Worm (Caenorhabditis elegans) whole organism, L1 larva: ENCODE results near the gene T20F7.3.

Experiments
- C16A3.4 ChIP-seq: fragments of 150-350 bp; optimal IDR thresholded peaks from 2 replicates; lab custom pipeline; 2014; ENCODE audit warnings: missing biosample characterization, missing genetic modification characterization
- C34B4.2 ChIP-seq: sonication (generic microtip); optimal IDR thresholded peaks from 2 replicates; lab custom pipeline; 2017; ENCODE audit warnings: mild to moderate bottlenecking, missing genetic modification characterization, missing compliant biosample characterization
- Y116A8C.19 ChIP-seq: sonication (generic microtip); optimal IDR thresholded peaks from 2 replicates; lab custom pipeline; 2016; ENCODE audit warnings: missing compliant biosample characterization, missing genetic modification characterization, borderline replicate concordance
- aha-1 ChIP-seq: fragments of 150-350 bp; optimal IDR thresholded peaks from 2 replicates; lab custom pipeline; 2014; ENCODE audit warnings: missing biosample characterization, missing genetic modification characterization
- aly-2 ChIP-seq: fragments of 150-350 bp; optimal IDR thresholded peaks from 2 replicates; lab custom pipeline; 2014; ENCODE audit warnings: missing biosample characterization, missing genetic modification characterization
- ama-1 ChIP-seq: fragments of 150-350 bp; optimal IDR thresholded peaks from 2 replicates; lab custom pipeline; 2014
- blmp-1 ChIP-seq: fragments of 150-350 bp; optimal IDR thresholded peaks from 2 replicates; lab custom pipeline; 2014; ENCODE audit warnings: missing biosample characterization, missing genetic modification characterization
- ceh-63 ChIP-seq: fragments of 200-800 bp; sonication (Bioruptor generic); optimal IDR thresholded peaks from 2 replicates; lab custom pipeline; 2018; ENCODE audit warnings: mild to moderate bottlenecking, missing genetic modification characterization, missing compliant biosample characterization
- ceh-8 ChIP-seq: fragments of 200-800 bp; sonication (Bioruptor generic); optimal IDR thresholded peaks from 2 replicates; lab custom pipeline; 2018; ENCODE audit warnings: mild to moderate bottlenecking, missing genetic modification characterization, moderate library complexity, missing compliant biosample characterization
- ceh-90 ChIP-seq: sonication (generic microtip); optimal IDR thresholded peaks from 2 replicates; lab custom pipeline; 2016; ENCODE audit warnings: missing genetic modification characterization, missing compliant biosample characterization
- dpl-1 ChIP-seq, 3 experiments: fragments of 150-350 bp in 2 of 3; sonication (generic microtip) in 1 of 3; optimal IDR thresholded peaks; 2 replicates each; lab custom pipeline; 2014 to 2017; ENCODE audit warnings: missing biosample characterization in 3 of 3, missing genetic modification characterization in 3 of 3, missing genetic modification reagents in 3 of 3
- dsc-1 ChIP-seq: sonication (generic microtip); optimal IDR thresholded peaks from 2 replicates; lab custom pipeline; 2016; ENCODE audit warnings: mild to moderate bottlenecking, missing genetic modification characterization, missing compliant biosample characterization
- efl-1 ChIP-seq, 4 experiments: fragments of 150-350 bp; optimal IDR thresholded peaks in 3 of 4; peaks in 1 of 4; 1 replicate in 1 of 4; 2 replicates in 3 of 4; lab custom pipeline; 2014; ENCODE audit warnings: missing biosample characterization in 2 of 4, missing genetic modification characterization in 2 of 4, missing genetic modification reagents in 2 of 4
- efl-3 ChIP-seq: fragments of 200-800 bp; sonication (Bioruptor generic); optimal IDR thresholded peaks from 2 replicates; lab custom pipeline; 2018; ENCODE audit warnings: mild to moderate bottlenecking, missing genetic modification characterization, missing compliant biosample characterization
- egl-13 ChIP-seq: sonication (generic microtip); optimal IDR thresholded peaks from 2 replicates; lab custom pipeline; 2016; ENCODE audit warnings: missing genotype, missing genetic modification reagents, missing genetic modification characterization, missing compliant biosample characterization
- ets-5 ChIP-seq: fragments of 200-800 bp; sonication (Bioruptor generic); IDR thresholded peaks from 2 replicates; pipeline ENCODE4 v1.3.6; 2022; ENCODE audit warnings: missing genetic modification characterization, missing compliant biosample characterization
- fkh-4 ChIP-seq: sonication (generic microtip); optimal IDR thresholded peaks from 2 replicates; lab custom pipeline; 2016; ENCODE audit warnings: missing compliant biosample characterization, missing genetic modification characterization, borderline replicate concordance
- fos-1 ChIP-seq: fragments of 150-350 bp; optimal IDR thresholded peaks from 2 replicates; lab custom pipeline; 2014; ENCODE audit warnings: missing biosample characterization, missing genetic modification characterization
- grh-1 ChIP-seq: fragments of 200-800 bp; sonication (Bioruptor generic); IDR thresholded peaks from 2 replicates; pipeline ENCODE4 v1.3.6; 2022; ENCODE audit warnings: missing genetic modification reagents, missing genetic modification characterization, missing compliant biosample characterization
- hlh-17 ChIP-seq: fragments of 200-800 bp; sonication (Bioruptor generic); optimal IDR thresholded peaks from 2 replicates; lab custom pipeline; 2018; ENCODE audit warnings: missing genetic modification characterization, mild to moderate bottlenecking, missing compliant biosample characterization, moderate library complexity, borderline replicate concordance
- hpl-2 ChIP-seq: fragments of 150-350 bp; optimal IDR thresholded peaks from 2 replicates; lab custom pipeline; 2014; ENCODE audit warnings: missing biosample characterization, missing genetic modification reagents, missing genetic modification characterization
- irx-1 ChIP-seq: sonication (generic microtip); optimal IDR thresholded peaks from 2 replicates; lab custom pipeline; 2016; ENCODE audit warnings: missing genetic modification characterization, missing compliant biosample characterization
- jun-1 ChIP-seq: fragments of 150-350 bp; optimal IDR thresholded peaks from 2 replicates; lab custom pipeline; 2014; ENCODE audit warnings: missing biosample characterization, missing genetic modification reagents, missing genetic modification characterization
- lin-14 ChIP-seq: fragments of 200-800 bp; sonication (Bioruptor generic); optimal IDR thresholded peaks from 2 replicates; lab custom pipeline; 2018; ENCODE audit warnings: mild to moderate bottlenecking, missing genetic modification characterization, moderate library complexity, missing compliant biosample characterization
- lin-15B ChIP-seq: fragments of 150-350 bp; sonication (generic microtip); optimal IDR thresholded peaks from 3 replicates; lab custom pipeline; 2014; ENCODE audit warnings: missing biosample characterization, missing genetic modification characterization
- lin-35 ChIP-seq, 2 experiments: fragments of 150-350 bp; optimal IDR thresholded peaks; 2 replicates each; lab custom pipeline; 2014; ENCODE audit warnings: missing biosample characterization in 2 of 2, missing genetic modification characterization in 2 of 2, missing genetic modification reagents in 2 of 2
- lsy-2 ChIP-seq, 2 experiments: fragments of 150-350 bp; optimal IDR thresholded peaks; 2 replicates each; lab custom pipeline; 2014; ENCODE audit warnings: missing biosample characterization in 2 of 2, missing genetic modification characterization in 2 of 2
- mep-1 ChIP-seq: fragments of 150-350 bp; optimal IDR thresholded peaks from 2 replicates; lab custom pipeline; 2014; ENCODE audit warnings: missing biosample characterization, missing genetic modification characterization
- nhr-11 ChIP-seq: fragments of 150-350 bp; optimal IDR thresholded peaks from 2 replicates; lab custom pipeline; 2014; ENCODE audit warnings: missing biosample characterization, missing genetic modification characterization
- nhr-20 ChIP-seq: sonication (generic microtip); optimal IDR thresholded peaks from 2 replicates; lab custom pipeline; 2016; ENCODE audit warnings: mild to moderate bottlenecking, missing genetic modification characterization, missing compliant biosample characterization
- nhr-237 ChIP-seq: fragments of 150-350 bp; optimal IDR thresholded peaks from 2 replicates; lab custom pipeline; 2014; ENCODE audit warnings: missing biosample characterization, missing genetic modification characterization
- nhr-71 ChIP-seq: sonication (generic microtip); optimal IDR thresholded peaks from 2 replicates; lab custom pipeline; 2016; ENCODE audit warnings: mild to moderate bottlenecking, missing genetic modification characterization, moderate library complexity, missing compliant biosample characterization
- nhr-84 ChIP-seq: sonication (generic microtip); optimal IDR thresholded peaks from 2 replicates; lab custom pipeline; 2017; ENCODE audit warnings: missing biosample characterization, missing genetic modification characterization
- nhr-90 ChIP-seq: sonication (generic microtip); optimal IDR thresholded peaks from 2 replicates; lab custom pipeline; 2016; ENCODE audit warnings: mild to moderate bottlenecking, missing genetic modification characterization, missing compliant biosample characterization; ENCODE audit not compliant: poor library complexity
- pax-3 ChIP-seq: fragments of 200-800 bp; sonication (Bioruptor generic); optimal IDR thresholded peaks from 2 replicates; lab custom pipeline; 2018; ENCODE audit warnings: mild to moderate bottlenecking, missing genetic modification characterization, moderate library complexity, missing compliant biosample characterization
- pqm-1 ChIP-seq: sonication (generic microtip); optimal IDR thresholded peaks from 3 replicates; lab custom pipeline; 2017; ENCODE audit warnings: missing biosample characterization, missing genetic modification characterization
- snpc-4 ChIP-seq: fragments of 150-350 bp; optimal IDR thresholded peaks from 2 replicates; lab custom pipeline; 2014; ENCODE audit warnings: missing biosample characterization, missing genetic modification characterization
- snu-23 ChIP-seq: sonication (generic microtip); optimal IDR thresholded peaks from 2 replicates; lab custom pipeline; 2016; ENCODE audit warnings: missing genetic modification characterization, missing compliant biosample characterization
- sox-4 ChIP-seq: sonication (generic microtip); optimal IDR thresholded peaks from 2 replicates; lab custom pipeline; 2016; ENCODE audit warnings: missing genetic modification characterization, missing compliant biosample characterization
- sptf-1 ChIP-seq: fragments of 150-350 bp; optimal IDR thresholded peaks from 2 replicates; lab custom pipeline; 2014; ENCODE audit warnings: missing biosample characterization, missing genetic modification characterization
- sup-37 ChIP-seq: fragments of 200-800 bp; sonication (Bioruptor generic); optimal IDR thresholded peaks from 2 replicates; lab custom pipeline; 2018; ENCODE audit warnings: mild to moderate bottlenecking, missing genetic modification characterization, missing compliant biosample characterization
- swsn-7 ChIP-seq: sonication (generic microtip); optimal IDR thresholded peaks from 2 replicates; lab custom pipeline; 2016; ENCODE audit warnings: missing genetic modification characterization, missing compliant biosample characterization
- tbx-2 ChIP-seq: sonication (generic microtip); optimal IDR thresholded peaks from 2 replicates; lab custom pipeline; 2016; ENCODE audit warnings: missing genetic modification characterization, missing compliant biosample characterization
- tlp-1 ChIP-seq: fragments of 150-350 bp; optimal IDR thresholded peaks from 2 replicates; lab custom pipeline; 2014; ENCODE audit warnings: missing biosample characterization, missing genetic modification characterization
- unc-62 ChIP-seq: fragments of 150-350 bp; optimal IDR thresholded peaks from 2 replicates; lab custom pipeline; 2014; ENCODE audit warnings: missing biosample characterization, missing genetic modification reagents, missing genetic modification characterization
- unc-98 ChIP-seq: fragments of 200-800 bp; sonication (Bioruptor generic); IDR thresholded peaks from 2 replicates; pipeline ENCODE4 v1.3.6; 2022; ENCODE audit warnings: missing genetic modification characterization, missing compliant biosample characterization
- zag-1 ChIP-seq: fragments of 150-350 bp; optimal IDR thresholded peaks from 2 replicates; lab custom pipeline; 2014; ENCODE audit warnings: missing biosample characterization, missing genetic modification characterization
- zip-4 ChIP-seq: fragments of 200-800 bp; sonication (Bioruptor generic); optimal IDR thresholded peaks from 2 replicates; lab custom pipeline; 2018; ENCODE audit warnings: mild to moderate bottlenecking, missing genetic modification characterization, moderate library complexity, missing compliant biosample characterization

Gene T20F7.3

DNA sequence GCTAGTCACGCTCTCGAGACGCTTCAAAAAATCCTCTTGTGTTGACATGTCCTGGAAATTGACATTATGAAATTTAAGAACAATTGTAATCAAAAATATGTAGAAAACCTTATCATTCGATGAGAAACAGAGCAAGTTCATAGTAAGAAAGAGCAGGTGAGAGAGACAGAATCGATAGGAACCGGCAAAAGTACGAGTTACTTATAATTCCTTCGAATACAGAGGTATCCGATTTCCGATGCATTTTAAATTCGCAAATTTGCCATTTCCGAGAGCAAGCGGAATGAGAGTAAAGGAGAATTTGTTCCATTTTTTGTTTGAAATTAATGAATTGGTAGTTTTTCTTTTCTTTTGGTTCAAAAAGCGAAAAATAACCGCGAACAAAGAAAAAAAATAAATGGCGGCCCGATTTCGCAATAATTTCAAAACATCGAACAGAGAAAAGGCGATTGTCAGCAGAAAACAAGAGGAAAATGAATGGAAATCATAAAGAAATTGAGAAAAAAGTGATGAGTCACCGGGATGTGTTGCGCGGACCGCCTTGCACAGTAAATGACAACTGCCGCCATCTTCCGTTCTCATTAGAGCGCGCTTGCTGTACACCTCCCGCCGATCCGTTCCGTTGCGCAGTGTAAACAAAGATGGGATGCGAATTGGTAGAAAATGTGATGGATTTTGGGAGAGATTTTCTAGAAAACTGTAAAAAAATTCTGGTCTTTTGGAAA, 46.4 kb upstream of the T20F7.3 start, which contains the start of gene cas-1 (continued):
- TF ChIP-seq sptf-1 (tag; lab: Kevin White, UChicago): no peak
- TF ChIP-seq egl-13 (tag; lab: Kevin White, UChicago): no peak
- peak; percentile 85 for TF ChIP-seq zip-4 (GFP tag; lab: Kevin White, UChicago)
- no peak for TF ChIP-seq tlp-1
- no peak for TF ChIP-seq snpc-4
- peak; percentile 25 to 53 for TF ChIP-seq lin-35 (GFP tag; optimal IDR thresholded peaks at IDR 0.05; lab: Kevin White, UChicago)
- TF ChIP-seq aha-1: no peak
- TF ChIP-seq mep-1 (tag; lab: Kevin White, UChicago): no peak
- peak in 1 of 2 experiments; percentile 31 for TF ChIP-seq lsy-2 (tag; optimal IDR thresholded peaks at IDR 0.05; lab: Kevin White, UChicago)
- TF ChIP-seq C34B4.2: no peak
- TF ChIP-seq pax-3 (tag; lab: Kevin White, UChicago): no peak
- peak; percentile 19 for TF ChIP-seq nhr-20 (tag; lab: Kevin White, UChicago)
- TF ChIP-seq nhr-71: peak; percentile 28
- no peak for TF ChIP-seq sup-37 (GFP tag; lab: Kevin White, UChicago)
- TF ChIP-seq aly-2 (tag; lab: Kevin White, UChicago): no peak

DNA sequence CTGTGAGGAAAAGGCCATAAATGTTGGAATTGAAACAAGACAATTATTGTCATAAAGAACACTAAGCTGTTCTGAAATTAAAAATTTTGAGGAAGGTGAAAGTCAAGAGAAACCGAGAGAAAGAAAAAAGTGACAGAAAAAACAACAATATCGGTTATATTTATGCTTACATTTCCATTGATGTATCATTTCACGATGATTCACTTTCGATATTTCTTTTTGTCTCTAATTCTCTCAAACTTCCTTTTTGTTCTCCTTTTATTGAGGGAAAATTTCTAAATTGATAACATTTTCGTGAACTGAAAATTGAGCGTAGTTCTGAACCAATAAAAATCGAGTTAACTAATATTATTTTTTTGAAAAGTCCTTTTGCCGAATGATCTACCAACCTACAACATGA, 45.3 kb upstream of the T20F7.3 start:
- TF ChIP-seq blmp-1 (tag; lab: Kevin White, UChicago) (peak; percentile 3), C16A3.4 (tag; lab: Kevin White, UChicago) (no peak), ets-5 (GFP tag; lab: Robert Waterston, UW) (no peak), nhr-84 (no peak), dpl-1 (GFP tag; optimal IDR thresholded peaks at IDR 0.05; lab: Kevin White, UChicago) (no peak), lin-14 (GFP tag; lab: Kevin White, UChicago) (peak; percentile 23), ceh-90 (tag; lab: Kevin White, UChicago) (no peak), nhr-11 (tag; lab: Kevin White, UChicago) (no peak)

DNA sequence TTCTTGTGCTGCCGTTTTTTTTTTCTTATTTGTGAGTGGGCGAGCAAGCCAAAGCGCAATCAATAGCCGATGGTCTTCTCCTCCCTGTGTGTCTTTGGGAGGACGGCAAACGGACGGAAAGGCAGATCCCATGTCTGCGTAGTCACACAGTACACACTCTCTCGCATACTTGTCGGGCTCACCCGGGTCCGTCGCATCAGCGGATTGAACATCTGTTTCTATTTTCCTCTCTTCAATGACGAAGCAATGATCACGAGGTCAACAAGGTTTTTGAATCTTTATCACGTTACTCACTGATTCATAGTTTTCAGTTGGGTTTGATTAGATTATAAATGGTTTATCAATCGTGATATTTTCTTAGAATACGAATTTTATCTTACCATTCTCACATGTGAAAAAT, 44.7 kb upstream of the T20F7.3 start:
- TF ChIP-seq ceh-8 (GFP tag; lab: Kevin White, UChicago): no peak
- no peak for TF ChIP-seq sptf-1 (tag; lab: Kevin White, UChicago)
- TF ChIP-seq swsn-7 (tag; lab: Kevin White, UChicago): peak; percentile 3
- TF ChIP-seq nhr-90 (tag; lab: Kevin White, UChicago): no peak
- no peak for TF ChIP-seq hlh-17
- TF ChIP-seq Y116A8C.19 (tag; lab: Kevin White, UChicago): no peak
- TF ChIP-seq mep-1 (tag; lab: Kevin White, UChicago): peak; percentile 42
- TF ChIP-seq unc-98 (GFP tag; lab: Robert Waterston, UW): peak; percentile 45; the same call in 1 of the 2 replicates
- peak; percentile 95 for TF ChIP-seq dsc-1
- peak; percentile 39 for TF ChIP-seq fkh-4
- peak; percentile 82 for TF ChIP-seq nhr-71
- TF ChIP-seq zip-4 (GFP tag; lab: Kevin White, UChicago): no peak
- peak; percentile 47 for TF ChIP-seq snu-23 (GFP tag; lab: Kevin White, UChicago)
- no peak for TF ChIP-seq unc-62 (GFP tag; lab: Kevin White, UChicago)
- no peak for TF ChIP-seq nhr-237 (tag; lab: Kevin White, UChicago)
- TF ChIP-seq sox-4 (tag; lab: Kevin White, UChicago): no peak
- no peak for TF ChIP-seq fos-1 (tag; lab: Kevin White, UChicago)
- no peak for TF ChIP-seq efl-1 (optimal IDR thresholded peaks at IDR 0.05; lab: Kevin White, UChicago)
- no peak for TF ChIP-seq efl-1 (GFP tag; optimal IDR thresholded peaks at IDR 0.05 in 1 of 2; lab: Kevin White, UChicago)
- TF ChIP-seq grh-1 (GFP tag; lab: Robert Waterston, UW): no peak
- TF ChIP-seq blmp-1 (tag; lab: Kevin White, UChicago): no peak
- no peak for TF ChIP-seq lin-15B
- TF ChIP-seq ceh-63 (GFP tag; lab: Kevin White, UChicago): no peak
- TF ChIP-seq jun-1 (tag; lab: Kevin White, UChicago): no peak
- no peak for TF ChIP-seq pqm-1
- TF ChIP-seq lsy-2 (tag; optimal IDR thresholded peaks at IDR 0.05; lab: Kevin White, UChicago): peak; percentile 35 to 43
- TF ChIP-seq ama-1 (lab: Kevin White, UChicago): no peak
- TF ChIP-seq tbx-2 (tag; lab: Kevin White, UChicago): peak; percentile 32
- no peak for TF ChIP-seq hpl-2 (GFP tag; lab: Kevin White, UChicago)
- TF ChIP-seq aha-1: no peak
- TF ChIP-seq ets-5 (GFP tag; lab: Robert Waterston, UW): no peak
- no peak for TF ChIP-seq efl-3 (GFP tag; lab: Kevin White, UChicago)
- TF ChIP-seq irx-1 (tag; lab: Kevin White, UChicago): no peak
- TF ChIP-seq zag-1 (tag; lab: Kevin White, UChicago): no peak
